Worm (Caenorhabditis elegans) whole organism, L3 larva: ENCODE measurements around the gene josd-1.

Experiments
- R02D3.7 ChIP-seq: fragments of 150-350 bp; optimal IDR thresholded peaks from 2 replicates; lab custom pipeline; 2014; ENCODE audit warnings: missing biosample characterization, missing genetic modification characterization
- ZK546.5 ChIP-seq: sonication (generic microtip); optimal IDR thresholded peaks from 2 replicates; lab custom pipeline; 2017; ENCODE audit warnings: missing biosample characterization, missing genetic modification characterization
- aly-2 ChIP-seq: fragments of 150-350 bp; optimal IDR thresholded peaks from 2 replicates; lab custom pipeline; 2014; ENCODE audit warnings: missing biosample characterization, missing genetic modification characterization
- ama-1 ChIP-seq: fragments of 150-350 bp; optimal IDR thresholded peaks from 2 replicates; lab custom pipeline; 2018
- ceh-28 ChIP-seq: fragments of 150-350 bp; optimal IDR thresholded peaks from 2 replicates; lab custom pipeline; 2014; ENCODE audit warnings: missing biosample characterization, missing genetic modification reagents, missing genetic modification characterization
- ceh-9 ChIP-seq: sonication (generic microtip); optimal IDR thresholded peaks from 2 replicates; lab custom pipeline; 2018; ENCODE audit warnings: missing biosample characterization, missing genetic modification characterization
- egl-27 ChIP-seq: sonication (generic microtip); optimal IDR thresholded peaks from 4 replicates; lab custom pipeline; 2017; ENCODE audit warnings: missing biosample characterization, missing genetic modification reagents, missing genetic modification characterization
- nfya-1 ChIP-seq: sonication (generic microtip); optimal IDR thresholded peaks from 2 replicates; lab custom pipeline; 2017; ENCODE audit warnings: missing genetic modification characterization, mild to moderate bottlenecking, missing compliant biosample characterization, antibody characterized with exemption, moderate library complexity; ENCODE audit not compliant: insufficient read depth
- nhr-11 ChIP-seq: fragments of 150-350 bp; optimal IDR thresholded peaks from 2 replicates; lab custom pipeline; 2014; ENCODE audit warnings: missing biosample characterization, missing genetic modification characterization
- nhr-28 ChIP-seq: fragments of 150-350 bp; optimal IDR thresholded peaks from 2 replicates; lab custom pipeline; 2014; ENCODE audit warnings: missing biosample characterization, missing genetic modification characterization
- nhr-76 ChIP-seq: fragments of 150-350 bp; sonication (generic microtip); optimal IDR thresholded peaks from 5 replicates; lab custom pipeline; 2014; ENCODE audit warnings: missing biosample characterization, missing genetic modification characterization
- pha-4 ChIP-seq: fragments of 150-350 bp; optimal IDR thresholded peaks from 2 replicates; lab custom pipeline; 2014; ENCODE audit warnings: missing biosample characterization, missing genetic modification reagents, missing genetic modification characterization
- pqm-1 ChIP-seq: fragments of 150-350 bp; optimal IDR thresholded peaks from 2 replicates; lab custom pipeline; 2017; ENCODE audit warnings: missing biosample characterization, missing genetic modification characterization, inconsistent platforms
- skn-1 ChIP-seq: fragments of 150-350 bp; optimal IDR thresholded peaks from 2 replicates; lab custom pipeline; 2014; ENCODE audit warnings: missing biosample characterization, missing genetic modification characterization

- no peak for TF ChIP-seq aly-2 (tag; lab: Kevin White, UChicago)
- TF ChIP-seq ama-1 (lab: Kevin White, UChicago): no peak
- no peak for TF ChIP-seq nhr-76 (tag; lab: Kevin White, UChicago)
- TF ChIP-seq ceh-28 (tag; lab: Kevin White, UChicago): no peak
- no peak for TF ChIP-seq ceh-9 (tag; lab: Kevin White, UChicago)
- no peak for TF ChIP-seq egl-27 (tag; lab: Kevin White, UChicago)
- no peak for TF ChIP-seq nfya-1
- TF ChIP-seq pha-4 (tag; lab: Kevin White, UChicago): no peak
- TF ChIP-seq nhr-11 (tag; lab: Kevin White, UChicago): no peak
- TF ChIP-seq ZK546.5 (tag; lab: Kevin White, UChicago): no peak
- no peak for TF ChIP-seq skn-1 (tag; lab: Kevin White, UChicago)
- no peak for TF ChIP-seq R02D3.7 (tag; lab: Kevin White, UChicago)
- TF ChIP-seq nhr-28 (tag; lab: Kevin White, UChicago): no peak
- TF ChIP-seq pqm-1 (tag; lab: Kevin White, UChicago): no peak
Measured at ce11 chrIII:2834363-2834762, 2.1 kb upstream of the josd-1 start, which contains the start of gene txdc-17.
